Fruit fly (Drosophila melanogaster): ENCODE results near the gene milt.

milt gene

dm6 chr2L:7023614-7024259, 13.9 kb upstream of the milt start, which contains the start of gene Gart (continued):
- no peak for TF ChIP-seq vnd (GFP tag; IDR thresholded peaks at IDR 0.05; ENCODE audit: partially characterized antibody)
- TF ChIP-seq slou (GFP tag; optimal IDR thresholded peaks at IDR 0.05): peak; percentile 18
- no peak for TF ChIP-seq CG12071 (GFP tag; optimal IDR thresholded peaks at IDR 0.05)
- no peak for TF ChIP-seq CG32772 (GFP tag; IDR thresholded peaks at IDR 0.05)
- TF ChIP-seq CG9437 (GFP tag; optimal IDR thresholded peaks at IDR 0.05): peak; percentile 24
- peak; percentile 4 for TF ChIP-seq Usf (GFP tag; optimal IDR thresholded peaks at IDR 0.05)
- TF ChIP-seq CG18619 (GFP tag; optimal IDR thresholded peaks at IDR 0.05): peak; percentile 43
- TF ChIP-seq az2 (GFP tag; optimal IDR thresholded peaks at IDR 0.05): peak; percentile 57
- TF ChIP-seq tx (GFP tag; optimal IDR thresholded peaks at IDR 0.05): peak; percentile 57
- no peak for TF ChIP-seq CG13123 (GFP tag; optimal IDR thresholded peaks at IDR 0.05)
- peak; percentile 65 for TF ChIP-seq CG4854 (GFP tag; optimal IDR thresholded peaks at IDR 0.05)
- no peak for TF ChIP-seq CG6272 (GFP tag; IDR thresholded peaks at IDR 0.05)
- TF ChIP-seq CG12104 (GFP tag; optimal IDR thresholded peaks at IDR 0.05): peak; percentile 26
- no peak for TF ChIP-seq CG3726 (GFP tag; IDR thresholded peaks at IDR 0.05)
- TF ChIP-seq ATbp (GFP tag; optimal IDR thresholded peaks at IDR 0.05): peak; percentile 73
- TF ChIP-seq CG11456 (GFP tag; IDR thresholded peaks at IDR 0.05): peak; percentile 68; the same call in 1 of the 3 replicates
- TF ChIP-seq sisA (GFP tag; IDR thresholded peaks at IDR 0.05): peak; percentile 34; the same call in 1 of the 2 replicates
- peak; percentile 61 for TF ChIP-seq dmrt99B (tag; optimal IDR thresholded peaks at IDR 0.05)
- no peak for TF ChIP-seq da (GFP tag; optimal IDR thresholded peaks at IDR 0.05)
- peak; percentile 51 for TF ChIP-seq sob (GFP tag; IDR thresholded peaks at IDR 0.05)
- peak; percentile 1 for TF ChIP-seq phol (tag; optimal IDR thresholded peaks at IDR 0.05)
- peak; percentile 93 for TF ChIP-seq D19A (tag; optimal IDR thresholded peaks at IDR 0.05)
- peak; percentile 63 for TF ChIP-seq CG17328 (GFP tag; IDR thresholded peaks at IDR 0.05)
- TF ChIP-seq zen2 (GFP tag; IDR thresholded peaks at IDR 0.05; ENCODE audit: partially characterized antibody): no peak
- peak; percentile 41 for TF ChIP-seq CG3281 (GFP tag; optimal IDR thresholded peaks at IDR 0.05)
- TF ChIP-seq cwo (GFP tag; optimal IDR thresholded peaks at IDR 0.05): peak; percentile 98
- TF ChIP-seq zfh1 (GFP tag; IDR thresholded peaks at IDR 0.05): peak; percentile 68; the same call in 2 of the 3 replicates
- peak; percentile 7 for TF ChIP-seq Atf-2 (GFP tag; optimal IDR thresholded peaks at IDR 0.05)
- TF ChIP-seq vvl (GFP tag; IDR thresholded peaks at IDR 0.05): peak; percentile 71; the same call in 1 of the 2 replicates
- TF ChIP-seq CG1647 (GFP tag; optimal IDR thresholded peaks at IDR 0.05): peak; percentile 54
- TF ChIP-seq otp (GFP tag; IDR thresholded peaks at IDR 0.05): peak; percentile 70; the same call in 2 of the 3 replicates
- no peak for TF ChIP-seq toy (GFP tag; IDR thresholded peaks at IDR 0.05)
- TF ChIP-seq Mad (GFP tag; optimal IDR thresholded peaks at IDR 0.05): peak; percentile 34
- peak; percentile 68; the same call in 2 of the 3 replicates for TF ChIP-seq CG2889 (GFP tag; IDR thresholded peaks at IDR 0.05)
- TF ChIP-seq pzg (GFP tag; optimal IDR thresholded peaks at IDR 0.05): no peak
- no peak; the same call in 1 of the 2 replicates for TF ChIP-seq Adf1 (GFP tag; IDR thresholded peaks at IDR 0.05)
- no peak for TF ChIP-seq croc (GFP tag; conservative IDR thresholded peaks at IDR 0.05)
- no peak for TF ChIP-seq gsb-n (tag; optimal IDR thresholded peaks at IDR 0.05)
- TF ChIP-seq CG7271 (tag; optimal IDR thresholded peaks at IDR 0.05): no peak
- no peak for TF ChIP-seq CG4730 (GFP tag; IDR thresholded peaks at IDR 0.05)
- peak; percentile 16 for TF ChIP-seq Fer3 (tag; optimal IDR thresholded peaks at IDR 0.05)
- TF ChIP-seq CG18262 (tag; optimal IDR thresholded peaks at IDR 0.05): peak; percentile 8
- TF ChIP-seq CG1233 (GFP tag; optimal IDR thresholded peaks at IDR 0.05): no peak
- TF ChIP-seq CG15514 (GFP tag; optimal IDR thresholded peaks at IDR 0.05): no peak
- peak; percentile 58 for TF ChIP-seq jumu (GFP tag; optimal IDR thresholded peaks at IDR 0.05)
- TF ChIP-seq Spps (tag; optimal IDR thresholded peaks at IDR 0.05): no peak
- 0 out of 3 replicates have a peak, but pooled peaks have one; percentile 39 for TF ChIP-seq CG11695 (GFP tag; IDR thresholded peaks at IDR 0.05)
- TF ChIP-seq dan (GFP tag; IDR thresholded peaks at IDR 0.05): no peak
- peak; percentile 61 for TF ChIP-seq fu2 (GFP tag; optimal IDR thresholded peaks at IDR 0.05)
- TF ChIP-seq H2.0 (GFP tag; IDR thresholded peaks at IDR 0.05): peak; percentile 67
